Fruit fly (Drosophila melanogaster): ENCODE data around the gene CG6153.

DNA sequence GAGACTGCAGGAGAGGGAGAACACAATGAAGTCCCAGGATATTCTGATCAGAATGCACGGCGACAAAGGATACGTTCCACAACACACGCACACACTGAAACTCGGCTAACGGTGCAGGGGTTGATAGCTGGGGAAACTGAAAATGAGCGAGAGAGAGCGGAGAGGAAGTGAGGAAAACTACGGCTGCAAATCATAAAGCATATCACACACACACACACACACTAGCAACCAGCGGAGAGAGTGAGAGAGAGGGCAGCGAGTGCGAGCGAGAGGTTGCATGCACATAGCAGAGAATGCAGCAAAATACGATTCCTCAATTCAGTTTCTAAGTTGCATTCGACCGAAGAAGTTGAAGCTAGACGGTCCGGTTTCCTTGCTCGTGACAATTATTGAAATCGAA, 14.5 kb upstream of the CG6153 start:
- TF ChIP-seq Sp1 (GFP tag; optimal IDR thresholded peaks at IDR 0.05) (no peak), psq (GFP tag; optimal IDR thresholded peaks at IDR 0.05) (no peak)
